Fruit fly (Drosophila melanogaster): ENCODE data around the gene wts.

dm6 chr3R:30781116-30781515 is 25.3 kb downstream of the wts start:
- no peak for TF ChIP-seq insv (optimal IDR thresholded peaks at IDR 0.05)
- TF ChIP-seq Myc (optimal IDR thresholded peaks at IDR 0.05), result no peak
- TF ChIP-seq psq (optimal IDR thresholded peaks at IDR 0.05), result no peak
- no peak for TF ChIP-seq Sin3A (optimal IDR thresholded peaks at IDR 0.05)
